Worm (Caenorhabditis elegans) whole organism, L2 larva: ENCODE data around the gene F07B10.4.

Experiments used
- ZK546.5 ChIP-seq: sonication (generic microtip); optimal IDR thresholded peaks from 2 replicates; lab custom pipeline; 2017; ENCODE audit warnings: missing biosample characterization, missing genetic modification characterization
- aly-2 ChIP-seq: fragments of 150-350 bp; optimal IDR thresholded peaks from 2 replicates; lab custom pipeline; 2014; ENCODE audit warnings: missing biosample characterization, missing genetic modification characterization
- ama-1 ChIP-seq: fragments of 150-350 bp; optimal IDR thresholded peaks from 2 replicates; lab custom pipeline; 2018; ENCODE audit warnings: inconsistent platforms
- elt-3 ChIP-seq: sonication (generic microtip); optimal IDR thresholded peaks from 2 replicates; lab custom pipeline; 2017; ENCODE audit warnings: missing biosample characterization, missing genetic modification characterization
- lsy-2 ChIP-seq, 2 experiments: fragments of 150-350 bp in 1 of 2; sonication (generic microtip) in 1 of 2; optimal IDR thresholded peaks; 2 replicates each; lab custom pipeline; 2014 to 2017; ENCODE audit warnings: missing biosample characterization in 2 of 2, missing genetic modification characterization in 2 of 2
- mdl-1 ChIP-seq, 2 experiments: fragments of 150-350 bp in 1 of 2; sonication (generic microtip) in 1 of 2; optimal IDR thresholded peaks; 2 replicates each; lab custom pipeline; 2017; ENCODE audit warnings: missing biosample characterization in 2 of 2, missing genetic modification characterization in 2 of 2
- nhr-10 ChIP-seq: sonication (generic microtip); optimal IDR thresholded peaks from 2 replicates; lab custom pipeline; 2017; ENCODE audit warnings: missing biosample characterization, missing genetic modification characterization
- nhr-6 ChIP-seq: fragments of 150-350 bp; optimal IDR thresholded peaks from 2 replicates; lab custom pipeline; 2014; ENCODE audit warnings: missing biosample characterization, missing genetic modification characterization
- snpc-4 ChIP-seq: fragments of 150-350 bp; optimal IDR thresholded peaks from 2 replicates; lab custom pipeline; 2014; ENCODE audit warnings: missing biosample characterization, missing genetic modification characterization
- unc-62 ChIP-seq: fragments of 150-350 bp; optimal IDR thresholded peaks from 2 replicates; lab custom pipeline; 2014; ENCODE audit warnings: missing biosample characterization, missing genetic modification reagents, missing genetic modification characterization
- ztf-4 ChIP-seq: fragments of 150-350 bp; optimal IDR thresholded peaks from 2 replicates; lab custom pipeline; 2014; ENCODE audit warnings: missing biosample characterization, missing genetic modification characterization

ce11 chrV:11304200-11304599, 41.3 kb upstream of the F07B10.4 start:
- TF ChIP-seq elt-3 (no peak), unc-62 (GFP tag; lab: Kevin White, UChicago) (no peak), ZK546.5 (no peak), mdl-1 (tag; optimal IDR thresholded peaks at IDR 0.05; lab: Kevin White, UChicago) (no peak), nhr-6 (tag; lab: Kevin White, UChicago) (no peak), ama-1 (lab: Kevin White, UChicago) (no peak), ztf-4 (tag; lab: Kevin White, UChicago) (no peak), aly-2 (tag; lab: Kevin White, UChicago) (no peak), snpc-4 (no peak), lsy-2 (tag; optimal IDR thresholded peaks at IDR 0.05; lab: Kevin White, UChicago) (no peak), nhr-10 (tag; lab: Kevin White, UChicago) (no peak)
